Worm (Caenorhabditis elegans) whole organism, early embryonic: ENCODE measurements around the gene F58G6.7.

Experiments used
- B0310.2 ChIP-seq: sonication (generic microtip); optimal IDR thresholded peaks from 2 replicates; lab custom pipeline; 2016; ENCODE audit warnings: mild to moderate bottlenecking, missing genetic modification characterization, missing compliant biosample characterization
- F13C5.2 ChIP-seq: sonication (generic microtip); optimal IDR thresholded peaks from 2 replicates; lab custom pipeline; 2017; ENCODE audit warnings: mild to moderate bottlenecking, missing genetic modification characterization, inconsistent platforms, missing compliant biosample characterization
- aly-1 ChIP-seq: sonication (generic microtip); optimal IDR thresholded peaks from 2 replicates; lab custom pipeline; 2016; ENCODE audit warnings: missing genetic modification characterization, missing compliant biosample characterization
- ama-1 ChIP-seq: fragments of 150-350 bp; optimal IDR thresholded peaks from 2 replicates; lab custom pipeline; 2014
- ceh-13 ChIP-seq: fragments of 200-800 bp; sonication (Bioruptor generic); optimal IDR thresholded peaks from 2 replicates; lab custom pipeline; 2018; ENCODE audit warnings: mild to moderate bottlenecking, missing genetic modification characterization, missing compliant biosample characterization
- ceh-36 ChIP-seq: sonication (generic microtip); optimal IDR thresholded peaks from 2 replicates; lab custom pipeline; 2016; ENCODE audit warnings: missing genetic modification characterization, inconsistent platforms, missing compliant biosample characterization
- ets-7 ChIP-seq: sonication (generic microtip); optimal IDR thresholded peaks from 2 replicates; lab custom pipeline; 2016; ENCODE audit warnings: missing genotype, missing genetic modification characterization, missing compliant biosample characterization
- flt-1 ChIP-seq: fragments of 200-800 bp; sonication (Bioruptor generic); IDR thresholded peaks from 2 replicates; pipeline ENCODE4 v1.3.6; 2022; ENCODE audit warnings: missing genetic modification characterization, missing compliant biosample characterization
- hmbx-1 ChIP-seq: sonication (generic microtip); optimal IDR thresholded peaks from 2 replicates; lab custom pipeline; 2016; ENCODE audit warnings: mild to moderate bottlenecking, missing genetic modification characterization, missing compliant biosample characterization
- hmg-4 ChIP-seq: fragments of 200-800 bp; sonication (Bioruptor generic); optimal IDR thresholded peaks from 2 replicates; lab custom pipeline; 2018; ENCODE audit warnings: mild to moderate bottlenecking, missing genetic modification characterization, missing compliant biosample characterization
- hnd-1 ChIP-seq: sonication (generic microtip); optimal IDR thresholded peaks from 2 replicates; lab custom pipeline; 2016; ENCODE audit warnings: missing genetic modification characterization, missing compliant biosample characterization
- pes-1 ChIP-seq: fragments of 200-800 bp; sonication (Bioruptor generic); IDR thresholded peaks from 2 replicates; pipeline ENCODE4 v1.3.6; 2022; ENCODE audit warnings: missing genetic modification reagents, missing genetic modification characterization, missing compliant biosample characterization
- scrt-1 ChIP-seq: fragments of 200-800 bp; sonication (Bioruptor generic); IDR thresholded peaks from 2 replicates; pipeline ENCODE4 v1.3.6; 2022; ENCODE audit warnings: missing genetic modification characterization, missing compliant biosample characterization
- sea-1 ChIP-seq: fragments of 200-800 bp; sonication (Bioruptor generic); conservative IDR thresholded peaks from 2 replicates; pipeline ENCODE4 v1.3.6; 2022; ENCODE audit warnings: missing genetic modification characterization, missing compliant biosample characterization
- tbx-11 ChIP-seq: fragments of 200-800 bp; sonication (Bioruptor generic); IDR thresholded peaks from 2 replicates; pipeline ENCODE4 v1.3.6; 2022; ENCODE audit warnings: missing genetic modification characterization, missing compliant biosample characterization
- tbx-37 ChIP-seq: fragments of 200-800 bp; sonication (Bioruptor generic); conservative IDR thresholded peaks from 2 replicates; pipeline ENCODE4 v1.3.6; 2022; ENCODE audit warnings: missing genetic modification reagents, missing genetic modification characterization, missing compliant biosample characterization
- tra-4 ChIP-seq: sonication (generic microtip); optimal IDR thresholded peaks from 2 replicates; lab custom pipeline; 2017; ENCODE audit warnings: missing genetic modification characterization, missing compliant biosample characterization

Gene F58G6.7

DNA sequence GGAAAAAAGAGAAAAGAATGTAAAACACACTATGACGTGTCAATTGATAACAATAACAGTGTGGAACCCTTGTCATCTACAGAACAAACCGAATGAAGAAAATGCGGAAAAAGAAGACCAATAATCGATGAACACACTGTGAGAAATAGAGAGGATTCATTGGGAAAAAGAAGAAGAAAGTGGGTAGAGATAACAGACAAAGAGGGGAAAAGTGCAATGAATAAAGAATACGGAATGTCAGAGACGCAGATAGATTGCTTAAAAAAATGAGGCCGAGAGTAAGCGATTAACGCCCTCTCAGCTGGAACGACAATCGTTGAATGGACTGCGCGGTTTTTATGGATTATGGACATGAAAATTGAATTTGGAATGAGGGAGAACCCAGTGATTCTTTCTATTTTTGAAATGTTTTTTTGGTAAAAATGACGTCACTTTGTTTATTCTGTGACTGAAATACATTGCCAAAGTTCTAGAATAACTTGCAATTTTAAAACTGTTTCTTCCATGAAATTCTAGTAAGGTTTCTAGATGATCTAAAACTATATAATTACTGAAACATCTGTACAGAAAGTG is 6.2 kb upstream of the F58G6.7 start, which contains the start of gene amph-1:
amph-1 (minus strand) TSS at position 85 of the 573 bp plus-strand sequence.
- peak; percentile 1 for TF ChIP-seq F13C5.2 (tag; lab: Kevin White, UChicago)
- no peak for TF ChIP-seq aly-1 (tag; lab: Kevin White, UChicago)

DNA sequence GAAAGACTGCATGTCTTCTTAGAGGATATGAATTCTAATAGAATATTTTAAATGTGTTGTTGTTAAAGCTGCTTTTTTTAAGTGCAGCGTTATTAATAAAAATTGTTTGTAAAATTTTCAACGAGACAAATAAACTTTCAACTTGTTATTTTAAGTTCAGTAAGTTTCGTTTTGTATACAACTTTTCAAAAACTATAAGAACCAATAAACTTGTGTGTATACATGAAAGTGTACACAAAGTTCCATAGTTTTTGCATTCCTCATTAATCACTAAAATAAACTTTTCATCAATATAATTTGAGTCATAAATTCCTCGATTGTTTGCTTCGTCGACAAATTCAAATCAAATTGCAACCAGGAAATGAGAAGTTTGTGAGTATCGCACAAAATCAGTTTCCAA is 5.4 kb upstream of the F58G6.7 start, which contains the start of gene srm-3:
srm-3 (plus strand) TSS at position 301 of the 400 bp plus-strand sequence.
- no peak for TF ChIP-seq flt-1 (GFP tag; lab: Robert Waterston, UW)
- TF ChIP-seq hmg-4 (GFP tag; lab: Kevin White, UChicago), result no peak
- no peak for TF ChIP-seq ceh-36 (tag; lab: Kevin White, UChicago)
- TF ChIP-seq aly-1 (tag; lab: Kevin White, UChicago), result no peak
- no peak for TF ChIP-seq ama-1 (lab: Kevin White, UChicago)
- no peak for TF ChIP-seq scrt-1 (GFP tag; lab: Robert Waterston, UW)
- TF ChIP-seq hnd-1 (tag; lab: Kevin White, UChicago), result no peak
- no peak for TF ChIP-seq tbx-11 (GFP tag; lab: Robert Waterston, UW)
- no peak for TF ChIP-seq B0310.2 (tag; lab: Kevin White, UChicago)
- TF ChIP-seq sea-1, result no peak
- TF ChIP-seq ceh-13 (GFP tag; lab: Kevin White, UChicago), result no peak
- TF ChIP-seq F13C5.2 (tag; lab: Kevin White, UChicago), result no peak
- TF ChIP-seq tbx-37 (GFP tag; lab: Robert Waterston, UW), result no peak
- TF ChIP-seq pes-1 (GFP tag; lab: Robert Waterston, UW), result no peak
- TF ChIP-seq tra-4 (tag; lab: Kevin White, UChicago), result no peak
- no peak for TF ChIP-seq hmbx-1

DNA sequence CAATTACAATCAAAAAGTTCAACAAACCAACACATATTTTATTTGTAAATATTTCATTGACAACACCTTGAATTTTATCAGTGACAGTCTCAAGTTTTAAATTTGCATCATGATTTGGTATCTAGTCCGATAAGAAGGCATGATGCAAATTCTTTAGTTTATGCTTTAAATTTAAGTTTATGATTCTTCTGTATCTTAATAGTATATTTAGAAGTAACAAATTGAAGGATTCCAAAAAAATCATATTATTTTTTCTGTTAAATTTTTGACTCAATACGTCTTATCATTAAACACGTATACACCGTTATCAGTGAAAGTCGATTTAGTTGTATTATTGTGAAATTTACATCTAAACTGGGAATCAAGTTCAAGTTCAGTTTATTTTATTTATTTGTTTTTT is 2.9 kb upstream of the F58G6.7 start, which contains the start of gene chca-1:
chca-1 (plus strand) TSS at position 161 of the 400 bp plus-strand sequence.
- TF ChIP-seq ceh-13 (GFP tag; lab: Kevin White, UChicago) (no peak), flt-1 (GFP tag; lab: Robert Waterston, UW) (no peak), ceh-36 (tag; lab: Kevin White, UChicago) (no peak), tbx-37 (GFP tag; lab: Robert Waterston, UW) (no peak), B0310.2 (tag; lab: Kevin White, UChicago) (no peak), hmg-4 (GFP tag; lab: Kevin White, UChicago) (no peak), hnd-1 (tag; lab: Kevin White, UChicago) (no peak), ets-7 (tag; lab: Kevin White, UChicago) (no peak), F13C5.2 (tag; lab: Kevin White, UChicago) (no peak), tra-4 (tag; lab: Kevin White, UChicago) (no peak), tbx-11 (GFP tag; lab: Robert Waterston, UW) (no peak), pes-1 (GFP tag; lab: Robert Waterston, UW) (no peak), ama-1 (lab: Kevin White, UChicago) (no peak), aly-1 (tag; lab: Kevin White, UChicago) (no peak), hmbx-1 (no peak), sea-1 (no peak), scrt-1 (GFP tag; lab: Robert Waterston, UW) (no peak)

DNA sequence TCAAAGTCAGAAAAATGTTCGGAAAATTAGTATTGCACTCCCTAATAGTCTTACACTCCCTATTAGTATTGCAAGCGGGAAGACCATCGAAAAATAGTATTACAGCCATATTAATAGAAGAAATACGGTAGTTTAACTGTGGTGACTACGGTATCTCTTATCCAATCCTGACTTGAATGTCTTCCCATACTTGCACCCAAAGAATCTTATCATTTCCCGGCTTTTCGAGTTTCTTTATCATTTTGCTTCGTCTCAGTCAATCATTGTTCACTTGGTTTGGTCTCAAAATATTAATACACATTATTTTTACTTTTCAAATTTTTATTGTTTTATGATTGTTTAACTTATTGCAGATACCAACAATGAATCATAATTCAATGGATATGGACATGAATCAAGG is 933 bp upstream of the F58G6.7 start, which contains the start of gene F58G6.3:
F58G6.3 (plus strand) TSS at position 352 of the 400 bp plus-strand sequence.
- no peak for TF ChIP-seq hnd-1 (tag; lab: Kevin White, UChicago)
- TF ChIP-seq hmg-4 (GFP tag; lab: Kevin White, UChicago), result no peak
- TF ChIP-seq ceh-36 (tag; lab: Kevin White, UChicago), result no peak
- no peak for TF ChIP-seq tra-4 (tag; lab: Kevin White, UChicago)

ce11 chrIV:9655556-9655955 is 1.4 kb downstream of the F58G6.7 start:
- TF ChIP-seq B0310.2 (tag; lab: Kevin White, UChicago), result no peak
- no peak for TF ChIP-seq F13C5.2 (tag; lab: Kevin White, UChicago)
- no peak for TF ChIP-seq ceh-13 (GFP tag; lab: Kevin White, UChicago)
- TF ChIP-seq hnd-1 (tag; lab: Kevin White, UChicago), result no peak
- TF ChIP-seq aly-1 (tag; lab: Kevin White, UChicago), result no peak
- no peak for TF ChIP-seq flt-1 (GFP tag; lab: Robert Waterston, UW)
- no peak for TF ChIP-seq ets-7 (tag; lab: Kevin White, UChicago)

DNA sequence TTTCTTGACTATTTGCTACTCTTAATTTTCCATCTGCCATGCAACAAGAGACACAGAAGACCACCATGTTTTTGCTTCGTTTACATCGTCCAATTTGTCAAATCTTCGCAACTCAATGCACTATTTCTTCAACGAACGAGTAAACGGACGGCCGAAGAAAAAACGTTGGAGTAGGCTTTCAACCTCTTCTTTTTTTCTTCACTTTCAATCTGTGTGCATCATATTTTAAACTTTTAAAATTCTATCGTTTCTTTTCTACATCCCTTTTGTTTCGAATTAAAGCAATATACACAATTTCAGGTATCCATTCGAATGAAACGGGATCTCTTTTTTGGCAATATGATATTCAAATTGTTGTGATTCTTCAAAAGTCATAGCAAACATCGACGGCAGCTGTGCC is 3.6 kb downstream of the F58G6.7 start, which contains the start of gene acc-1:
acc-1 (plus strand) TSS at position 301 of the 400 bp plus-strand sequence.
- TF ChIP-seq ets-7 (tag; lab: Kevin White, UChicago) (no peak), F13C5.2 (tag; lab: Kevin White, UChicago) (no peak)

ce11 chrIV:9659999-9660398 is 5.9 kb downstream of the F58G6.7 start:
- TF ChIP-seq B0310.2 (tag; lab: Kevin White, UChicago), result no peak
- no peak for TF ChIP-seq hnd-1 (tag; lab: Kevin White, UChicago)
- no peak for TF ChIP-seq hmbx-1
- TF ChIP-seq tbx-11 (GFP tag; lab: Robert Waterston, UW), result no peak
- no peak for TF ChIP-seq tra-4 (tag; lab: Kevin White, UChicago)
- TF ChIP-seq hmg-4 (GFP tag; lab: Kevin White, UChicago), result no peak
- TF ChIP-seq aly-1 (tag; lab: Kevin White, UChicago), result no peak
- TF ChIP-seq ceh-36 (tag; lab: Kevin White, UChicago), result no peak
- no peak for TF ChIP-seq ama-1 (lab: Kevin White, UChicago)
- no peak for TF ChIP-seq ceh-13 (GFP tag; lab: Kevin White, UChicago)
- no peak for TF ChIP-seq sea-1
- no peak for TF ChIP-seq ets-7 (tag; lab: Kevin White, UChicago)
- no peak for TF ChIP-seq flt-1 (GFP tag; lab: Robert Waterston, UW)
- no peak for TF ChIP-seq F13C5.2 (tag; lab: Kevin White, UChicago)
- no peak for TF ChIP-seq tbx-37 (GFP tag; lab: Robert Waterston, UW)
- TF ChIP-seq pes-1 (GFP tag; lab: Robert Waterston, UW), result no peak
- no peak for TF ChIP-seq scrt-1 (GFP tag; lab: Robert Waterston, UW)
